Worm (Caenorhabditis elegans): ENCODE measurements around the gene wee-1.3.

Gene wee-1.3

DNA sequence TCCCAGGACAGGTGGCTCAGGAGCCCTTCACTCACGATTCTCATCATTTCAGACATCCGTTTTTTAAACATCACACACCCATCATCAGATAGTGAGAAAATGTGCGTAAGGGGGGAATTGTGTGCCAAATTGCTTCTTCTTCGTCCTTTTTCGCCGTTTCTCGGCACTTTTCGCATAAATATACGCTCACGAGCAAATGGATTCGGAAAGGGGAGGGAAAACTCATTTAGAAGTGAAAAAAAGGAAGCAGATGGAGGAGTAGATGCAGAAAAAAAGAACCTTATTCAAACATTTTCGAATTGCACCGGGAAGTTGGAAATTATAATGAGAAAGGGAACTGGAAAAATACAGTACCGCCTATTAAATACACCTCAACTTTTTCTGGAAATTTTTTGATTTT, 34.2 kb downstream of the wee-1.3 start:
- TF ChIP-seq unc-42 (tag; optimal IDR thresholded peaks at IDR 0.05) (peak; percentile 50), dmd-4 (tag; optimal IDR thresholded peaks at IDR 0.05; ENCODE audit: borderline replicate concordance) (no peak), K09A11.1 (tag; optimal IDR thresholded peaks at IDR 0.05; ENCODE audit: insufficient read depth) (no peak), sdc-2 (tag; optimal IDR thresholded peaks at IDR 0.05) (no peak)

DNA sequence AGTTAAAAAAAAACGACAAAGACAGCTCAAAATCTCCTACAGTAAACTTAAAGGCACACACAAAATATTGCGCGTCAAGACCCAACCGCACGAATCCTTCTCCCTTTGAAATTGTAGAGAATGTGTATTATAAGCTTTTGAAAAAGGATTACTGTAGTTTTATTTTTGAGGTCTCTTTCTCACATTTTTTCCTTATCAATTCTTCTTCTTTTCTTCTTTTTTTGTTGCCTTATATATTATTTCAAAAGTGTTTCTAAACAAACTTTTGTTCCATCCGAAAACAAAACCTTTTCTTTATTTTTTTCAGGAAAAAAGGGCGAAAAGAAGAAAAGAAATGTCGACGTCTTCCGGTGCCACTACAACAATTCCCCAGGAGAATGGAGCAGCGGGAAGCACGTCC, 35.8 kb downstream of the wee-1.3 start, which contains the start of gene ZK1320.13:
Gene ZK1320.13, plus strand, starts transcription at position 301 of the 400 bp plus-strand sequence.
- no peak for TF ChIP-seq nhr-11 (tag; optimal IDR thresholded peaks at IDR 0.05)
- no peak for TF ChIP-seq ceh-14 (tag; optimal IDR thresholded peaks at IDR 0.05)
- TF ChIP-seq ama-1 (optimal IDR thresholded peaks at IDR 0.05), result no peak
- TF ChIP-seq ceh-24 (tag; optimal IDR thresholded peaks at IDR 0.05), result no peak
- no peak for TF ChIP-seq F13H6.1 (tag; optimal IDR thresholded peaks at IDR 0.05)
- TF ChIP-seq nhr-232 (tag; optimal IDR thresholded peaks at IDR 0.05), result no peak

DNA sequence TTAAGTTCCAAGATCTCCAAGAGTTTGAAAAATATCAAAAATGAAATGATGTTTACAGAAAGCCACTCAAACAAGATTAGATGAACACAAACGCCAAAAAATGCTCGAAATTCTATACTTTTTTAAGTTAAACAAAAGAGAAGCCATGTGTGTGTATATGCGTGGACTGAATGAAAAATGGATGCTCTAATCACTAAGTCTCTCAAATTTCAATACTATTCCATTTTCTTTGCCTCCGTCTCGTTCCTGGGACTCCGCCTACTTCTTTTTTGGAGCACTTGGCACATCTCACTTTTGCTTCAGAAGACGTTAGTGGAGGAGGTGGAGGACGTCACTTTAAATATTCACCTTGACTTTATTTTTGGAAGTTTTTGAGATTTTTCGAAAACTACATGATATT, 36.4 kb downstream of the wee-1.3 start:
- TF ChIP-seq hlh-15 (tag; optimal IDR thresholded peaks at IDR 0.05) (no peak), fkh-6 (tag; optimal IDR thresholded peaks at IDR 0.05) (no peak), sox-4 (tag; optimal IDR thresholded peaks at IDR 0.05) (no peak), C38D4.7 (GFP tag; optimal IDR thresholded peaks at IDR 0.05) (no peak), ceh-18 (tag; optimal IDR thresholded peaks at IDR 0.05) (no peak), Y22D7AL.16 (tag; optimal IDR thresholded peaks at IDR 0.05) (no peak)

ce11 chrII:9677470-9677869, 38.8 kb downstream of the wee-1.3 start:
- TF ChIP-seq zip-5 (tag; optimal IDR thresholded peaks at IDR 0.05), result no peak
- TF ChIP-seq nhr-232 (tag; optimal IDR thresholded peaks at IDR 0.05), result no peak
- TF ChIP-seq lin-11 (tag; optimal IDR thresholded peaks at IDR 0.05), result no peak
- TF ChIP-seq pros-1 (tag; optimal IDR thresholded peaks at IDR 0.05), result no peak
- no peak for TF ChIP-seq unc-42 (tag; optimal IDR thresholded peaks at IDR 0.05)
- TF ChIP-seq sox-2 (GFP tag; IDR thresholded peaks at IDR 0.05), result no peak
- no peak for TF ChIP-seq fkh-10 (GFP tag; optimal IDR thresholded peaks at IDR 0.05)
- no peak for TF ChIP-seq elt-4 (tag; optimal IDR thresholded peaks at IDR 0.05)
- TF ChIP-seq sdc-2 (tag; optimal IDR thresholded peaks at IDR 0.05), result no peak
- TF ChIP-seq npax-4 (tag; optimal IDR thresholded peaks at IDR 0.05), result no peak
- TF ChIP-seq ceh-6 (GFP tag; optimal IDR thresholded peaks at IDR 0.05), result no peak
- TF ChIP-seq fax-1 (tag; optimal IDR thresholded peaks at IDR 0.05), result no peak
- no peak for TF ChIP-seq pag-3 (tag; optimal IDR thresholded peaks at IDR 0.05; ENCODE audit: borderline replicate concordance)
- no peak for TF ChIP-seq elt-2 (tag; optimal IDR thresholded peaks at IDR 0.05)
- TF ChIP-seq ref-2 (tag; optimal IDR thresholded peaks at IDR 0.05), result no peak
- TF ChIP-seq C08G9.2 (tag; optimal IDR thresholded peaks at IDR 0.05), result no peak
- no peak for TF ChIP-seq ets-4 (tag; optimal IDR thresholded peaks at IDR 0.05)
- no peak for TF ChIP-seq ttx-3 (tag; optimal IDR thresholded peaks at IDR 0.05)
- TF ChIP-seq ceh-34 (tag; optimal IDR thresholded peaks at IDR 0.05), result no peak

DNA sequence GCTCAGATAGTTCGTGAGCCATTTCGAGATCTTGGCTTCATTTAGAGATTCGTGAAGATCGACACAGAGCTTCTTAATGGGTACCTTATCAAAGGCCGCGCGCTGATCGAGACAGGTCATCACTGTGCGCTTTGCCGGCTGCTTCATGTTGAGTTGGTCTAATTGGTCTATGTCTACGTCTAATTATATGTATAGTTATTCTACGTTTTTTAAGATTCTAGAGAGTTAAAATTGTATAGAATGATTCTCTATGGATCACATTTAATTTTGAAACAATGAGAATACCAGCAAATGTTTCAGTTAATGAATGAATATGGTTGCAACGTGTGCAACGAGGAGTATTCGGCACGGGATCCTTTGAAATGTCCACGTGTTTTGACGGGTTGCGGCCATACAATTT, 41.6 kb downstream of the wee-1.3 start, which contains the start of gene arc-1:
Gene arc-1, plus strand, starts transcription at position 301 of the 400 bp plus-strand sequence.
- no peak for TF ChIP-seq ceh-2 (tag; optimal IDR thresholded peaks at IDR 0.05)
- no peak for TF ChIP-seq odd-2 (tag; optimal IDR thresholded peaks at IDR 0.05)
- no peak for TF ChIP-seq pax-1 (tag; optimal IDR thresholded peaks at IDR 0.05)
- TF ChIP-seq nhr-232 (tag; optimal IDR thresholded peaks at IDR 0.05), result no peak
- TF ChIP-seq ceh-24 (tag; optimal IDR thresholded peaks at IDR 0.05), result no peak
- no peak for TF ChIP-seq tbx-7 (tag; optimal IDR thresholded peaks at IDR 0.05)
